Fruit fly (Drosophila melanogaster) whole organism, embryonic: Measurements from ENCODE around the gene Chchd3.

ENCODE experiments used
- Bdp1 ChIP-seq: fragments of 200-800 bp; sonication (Bioruptor generic); optimal IDR thresholded peaks from 3 replicates; lab custom pipeline; 2016; ENCODE audit warnings: missing biosample characterization, missing genetic modification characterization
- CG10147 ChIP-seq: fragments of 200-800 bp; sonication (Bioruptor generic); optimal IDR thresholded peaks from 2 replicates; lab custom pipeline; 2019; ENCODE audit warnings: missing biosample characterization, mild to moderate bottlenecking, missing genetic modification characterization, moderate library complexity
- CG10959 ChIP-seq: fragments of 200-800 bp; sonication (Bioruptor generic); IDR thresholded peaks from 2 replicates; pipeline ENCODE4 v1.3.6; 2022; ENCODE audit warnings: missing biosample characterization, missing genetic modification characterization
- CG13624 ChIP-seq: fragments of 200-800 bp; sonication (Bioruptor generic); optimal IDR thresholded peaks from 2 replicates; lab custom pipeline; 2016; ENCODE audit warnings: missing biosample characterization, missing genetic modification characterization
- CG13894 ChIP-seq: fragments of 200-800 bp; sonication (Bioruptor generic); optimal IDR thresholded peaks from 3 replicates; lab custom pipeline; 2018; ENCODE audit warnings: missing biosample characterization, mild to moderate bottlenecking, missing genetic modification characterization, moderate library complexity
- CG14050 ChIP-seq: fragments of 200-800 bp; sonication (Bioruptor generic); IDR thresholded peaks from 3 replicates; pipeline ENCODE4 v1.3.6; 2022; ENCODE audit warnings: missing biosample characterization, missing genetic modification characterization
- CG14860 ChIP-seq: fragments of 200-800 bp; sonication (Bioruptor generic); IDR thresholded peaks from 3 replicates; pipeline ENCODE4 v1.3.6; 2022; ENCODE audit warnings: missing biosample characterization, missing genetic modification characterization; ENCODE audit not compliant: partially characterized antibody
- CG16815 ChIP-seq: fragments of 200-800 bp; sonication (Bioruptor generic); optimal IDR thresholded peaks from 3 replicates; lab custom pipeline; 2017; ENCODE audit warnings: missing biosample characterization, mild to moderate bottlenecking, missing genetic modification characterization
- CG30403 ChIP-seq: fragments of 200-800 bp; sonication (Bioruptor generic); optimal IDR thresholded peaks from 3 replicates; lab custom pipeline; 2016; ENCODE audit warnings: missing biosample characterization, missing genetic modification characterization
- CG34376 ChIP-seq: fragments of 200-800 bp; sonication (Bioruptor generic); optimal IDR thresholded peaks from 2 replicates; lab custom pipeline; 2018; ENCODE audit warnings: missing biosample characterization, mild to moderate bottlenecking, missing genetic modification characterization
- CG3726 ChIP-seq: fragments of 200-800 bp; sonication (Bioruptor generic); IDR thresholded peaks from 3 replicates; pipeline ENCODE4, ENCODE4 v1.3.6; 2022; ENCODE audit warnings: missing biosample characterization, missing genetic modification characterization
- CG6175 ChIP-seq: fragments of 200-800 bp; sonication (Bioruptor generic); IDR thresholded peaks from 3 replicates; pipeline ENCODE4 v1.3.6; 2022; ENCODE audit warnings: missing biosample characterization, missing genetic modification characterization
- CG6854 ChIP-seq: fragments of 200-800 bp; sonication (Bioruptor generic); optimal IDR thresholded peaks from 3 replicates; lab custom pipeline; 2017; ENCODE audit warnings: missing biosample characterization, mild to moderate bottlenecking, missing genetic modification characterization
- CG8089 ChIP-seq: fragments of 200-800 bp; sonication (Bioruptor generic); optimal IDR thresholded peaks from 3 replicates; lab custom pipeline; 2016; ENCODE audit warnings: missing biosample characterization, missing genetic modification characterization
- CG8281 ChIP-seq: fragments of 200-800 bp; sonication (Bioruptor generic); optimal IDR thresholded peaks from 2 replicates; lab custom pipeline; 2018; ENCODE audit warnings: missing biosample characterization, mild to moderate bottlenecking, missing genetic modification characterization, moderate library complexity
- CG8765 ChIP-seq: fragments of 200-800 bp; sonication (Bioruptor generic); IDR thresholded peaks from 2 replicates; pipeline ENCODE4 v1.3.6; 2022; ENCODE audit warnings: missing biosample characterization, missing genetic modification characterization
- CG9727 ChIP-seq: fragments of 200-800 bp; sonication (Bioruptor generic); optimal IDR thresholded peaks from 3 replicates; lab custom pipeline; 2017; ENCODE audit warnings: missing biosample characterization, mild to moderate bottlenecking, missing genetic modification characterization
- CoRest ChIP-seq: fragments of 200-800 bp; sonication (Bioruptor generic); optimal IDR thresholded peaks from 3 replicates; lab custom pipeline; 2018; ENCODE audit warnings: missing biosample characterization, mild to moderate bottlenecking, missing genetic modification characterization, moderate library complexity
- Ets65A ChIP-seq: fragments of 200-800 bp; sonication (Bioruptor generic); peaks from one replicate; lab custom pipeline; 2016; ENCODE audit warnings: missing biosample characterization, missing genetic modification characterization
- HmgZ ChIP-seq: fragments of 200-800 bp; sonication (Bioruptor generic); optimal IDR thresholded peaks from 2 replicates; lab custom pipeline; 2018; ENCODE audit warnings: missing biosample characterization, mild to moderate bottlenecking, missing genetic modification characterization
- Hr3 ChIP-seq: fragments of 200-800 bp; sonication (Bioruptor generic); optimal IDR thresholded peaks from 3 replicates; lab custom pipeline; 2016; ENCODE audit warnings: missing biosample characterization, missing genetic modification characterization
- Lpt ChIP-seq: fragments of >200 bp; optimal IDR thresholded peaks from 2 replicates; lab custom pipeline; 2018; ENCODE audit warnings: missing biosample characterization, missing genetic modification characterization
- MBD-R2 ChIP-seq: fragments of 200-800 bp; sonication (Bioruptor generic); IDR thresholded peaks from 2 replicates; pipeline ENCODE4 v1.3.6; 2022; ENCODE audit warnings: missing biosample characterization, missing genetic modification characterization
- Sox100B ChIP-seq: fragments of 200-800 bp; sonication (Bioruptor generic); optimal IDR thresholded peaks from 3 replicates; lab custom pipeline; 2018; ENCODE audit warnings: missing biosample characterization, mild to moderate bottlenecking, missing genetic modification characterization
- Taf1 ChIP-seq: fragments of 200-800 bp; sonication (Bioruptor generic); IDR thresholded peaks from 2 replicates; pipeline ENCODE4 v1.3.6; 2022; ENCODE audit warnings: missing biosample characterization, missing genetic modification characterization
- ash1 ChIP-seq: fragments of 200-800 bp; sonication (Bioruptor generic); optimal IDR thresholded peaks from 2 replicates; lab custom pipeline; 2018; ENCODE audit warnings: missing biosample characterization, mild to moderate bottlenecking, missing genetic modification characterization
- bab2 ChIP-seq: fragments of 200-800 bp; sonication (Bioruptor generic); optimal IDR thresholded peaks from 2 replicates; lab custom pipeline; 2016; ENCODE audit warnings: missing biosample characterization, missing genetic modification characterization
- chinmo ChIP-seq: fragments of 200-800 bp; sonication (Bioruptor generic); IDR thresholded peaks from 4 replicates; pipeline ENCODE4 v1.3.6; 2022; ENCODE audit warnings: missing biosample characterization, missing genetic modification characterization; ENCODE audit not compliant: partially characterized antibody
- dan ChIP-seq: fragments of 200-800 bp; sonication (Bioruptor generic); IDR thresholded peaks from 2 replicates; pipeline ENCODE4 v1.3.6; 2022; ENCODE audit warnings: missing biosample characterization, missing genetic modification characterization
- dimm ChIP-seq: fragments of 200-800 bp; sonication (Bioruptor generic); IDR thresholded peaks from 2 replicates; pipeline ENCODE4 v1.3.6; 2022; ENCODE audit warnings: missing biosample characterization, missing genetic modification characterization
- dysf ChIP-seq: fragments of 200-800 bp; sonication (Bioruptor generic); IDR thresholded peaks from 3 replicates; pipeline ENCODE4 v1.3.6; 2022; ENCODE audit warnings: missing biosample characterization, missing genetic modification characterization
- fd3F ChIP-seq: fragments of 200-800 bp; sonication (Bioruptor generic); optimal IDR thresholded peaks from 2 replicates; lab custom pipeline; 2018; ENCODE audit warnings: missing biosample characterization, mild to moderate bottlenecking, missing genetic modification characterization, moderate library complexity
- fru ChIP-seq: fragments of >200 bp; optimal IDR thresholded peaks from 2 replicates; lab custom pipeline; 2017
- hbn ChIP-seq: fragments of 200-800 bp; sonication (Bioruptor generic); IDR thresholded peaks from 2 replicates; pipeline ENCODE4 v1.3.6; 2022; ENCODE audit warnings: missing biosample characterization, missing genetic modification characterization; ENCODE audit not compliant: partially characterized antibody
- maf-S ChIP-seq: fragments of 200-800 bp; sonication (Bioruptor generic); optimal IDR thresholded peaks from 2 replicates; lab custom pipeline; 2016; ENCODE audit warnings: missing biosample characterization, missing genetic modification characterization
- nerfin-1 ChIP-seq: fragments of 200-800 bp; sonication (Bioruptor generic); optimal IDR thresholded peaks from 3 replicates; lab custom pipeline; 2019; ENCODE audit warnings: missing biosample characterization, mild to moderate bottlenecking, missing genetic modification characterization, moderate library complexity
- nom ChIP-seq: fragments of 200-800 bp; sonication (Bioruptor generic); optimal IDR thresholded peaks from 2 replicates; lab custom pipeline; 2017; ENCODE audit warnings: missing biosample characterization, missing genetic modification characterization, mild to moderate bottlenecking, moderate library complexity, missing genetic modification reagents
- onecut ChIP-seq: fragments of 200-800 bp; sonication (Bioruptor generic); IDR thresholded peaks from 2 replicates; pipeline ENCODE4 v1.3.6; 2022; ENCODE audit warnings: missing biosample characterization, missing genetic modification characterization
- p53 ChIP-seq: fragments of 200-800 bp; sonication (Bioruptor generic); optimal IDR thresholded peaks from 2 replicates; lab custom pipeline; 2016; ENCODE audit warnings: missing biosample characterization, missing genetic modification characterization
- repo ChIP-seq: fragments of 200-800 bp; sonication (Bioruptor generic); optimal IDR thresholded peaks from 2 replicates; lab custom pipeline; 2016; ENCODE audit warnings: missing biosample characterization, missing genetic modification characterization
- sc ChIP-seq, 3 experiments: fragments of >200 bp in 2 of 3; fragments of 200-800 bp in 1 of 3; sonication (Bioruptor generic) in 1 of 3; optimal IDR thresholded peaks; 2 replicates in 2 of 3; 3 replicates in 1 of 3; lab custom pipeline; 2017; ENCODE audit warnings: mild to moderate bottlenecking in 1 of 3, missing biosample characterization in 1 of 3, missing genetic modification characterization in 1 of 3, missing genetic modification reagents in 1 of 3
- sd ChIP-seq: fragments of 200-800 bp; sonication (Bioruptor generic); optimal IDR thresholded peaks from 3 replicates; lab custom pipeline; 2018; ENCODE audit warnings: missing biosample characterization, mild to moderate bottlenecking, missing genetic modification characterization, moderate library complexity
- sob ChIP-seq: fragments of 200-800 bp; sonication (Bioruptor generic); IDR thresholded peaks from 2 replicates; pipeline ENCODE4 v1.3.6; 2022; ENCODE audit warnings: missing biosample characterization, missing genetic modification characterization
- sug ChIP-seq: fragments of 200-800 bp; optimal IDR thresholded peaks from 2 replicates; lab custom pipeline; 2019; ENCODE audit warnings: missing biosample characterization, mild to moderate bottlenecking, missing genetic modification characterization, moderate library complexity
- tio ChIP-seq: fragments of 200-800 bp; sonication (Bioruptor generic); optimal IDR thresholded peaks from 2 replicates; lab custom pipeline; 2017; ENCODE audit warnings: missing biosample characterization, missing genetic modification characterization, inconsistent platforms
- twi ChIP-seq: fragments of 200-800 bp; optimal IDR thresholded peaks from 2 replicates; lab custom pipeline; 2019; ENCODE audit warnings: missing biosample characterization, mild to moderate bottlenecking, missing genetic modification characterization, moderate library complexity
- vvl ChIP-seq: fragments of 200-800 bp; sonication (Bioruptor generic); IDR thresholded peaks from 2 replicates; pipeline ENCODE4 v1.3.6; 2022; ENCODE audit warnings: missing biosample characterization, missing genetic modification characterization
- wdn ChIP-seq: fragments of 200-800 bp; sonication (Bioruptor generic); IDR thresholded peaks from 2 replicates; pipeline ENCODE4 v1.3.6; 2022; ENCODE audit warnings: missing biosample characterization, missing genetic modification characterization
- yki ChIP-seq: fragments of >200 bp; optimal IDR thresholded peaks from 3 replicates; lab custom pipeline; 2018
- z ChIP-seq: fragments of 200-800 bp; sonication (Bioruptor generic); IDR thresholded peaks from 3 replicates; pipeline ENCODE4 v1.3.6; 2022; ENCODE audit warnings: missing biosample characterization, missing genetic modification characterization

Chchd3 gene

DNA sequence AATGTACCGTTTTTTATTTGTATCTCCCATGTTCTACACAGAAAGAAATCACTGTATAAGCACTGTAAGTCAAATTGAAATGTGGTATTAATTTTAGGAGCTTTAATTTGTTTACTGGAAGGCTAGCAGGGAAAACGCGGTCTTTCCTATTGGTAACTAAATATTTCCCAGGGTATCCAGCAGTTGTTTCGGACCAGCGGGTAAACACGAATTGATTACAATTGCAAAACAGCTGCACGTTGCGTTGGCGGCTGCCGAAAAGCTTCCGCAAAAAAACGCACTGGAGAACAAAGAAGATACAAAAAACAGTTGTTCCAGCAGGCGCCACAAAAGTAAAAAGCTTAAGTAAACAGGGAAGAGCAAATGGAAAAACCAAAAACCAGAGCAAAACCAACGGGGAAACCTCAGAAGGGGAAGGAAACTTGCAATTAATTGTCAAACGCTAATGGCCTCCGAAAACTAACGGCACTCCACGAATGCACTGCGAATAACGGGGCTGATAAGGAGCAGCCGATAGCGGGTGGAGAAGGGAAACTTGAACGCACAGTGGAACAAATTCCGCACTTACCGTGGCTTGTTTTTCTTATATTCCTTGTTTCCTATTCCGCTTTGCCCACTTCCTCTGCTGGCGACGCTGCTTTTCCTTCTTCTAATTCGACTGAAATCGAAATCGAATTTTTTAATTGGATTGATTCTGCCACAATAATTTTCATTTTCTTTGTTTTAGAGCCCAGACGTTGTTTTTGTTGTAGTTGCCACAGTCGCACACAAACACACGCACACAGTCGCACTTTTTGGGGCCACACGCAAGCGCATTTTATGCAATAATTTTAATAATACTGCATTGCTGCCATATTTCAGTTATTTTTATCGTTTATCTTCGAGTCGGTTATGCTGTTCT is 6.3 kb upstream of the Chchd3 start (continued):
- TF ChIP-seq CG6854 (no peak), CG10959 (GFP tag; lab: Robert Waterston, UW) (no peak), MBD-R2 (GFP tag; lab: Robert Waterston, UW) (no peak), CG3726 (GFP tag; lab: Robert Waterston, UW) (no peak), yki (lab: Kevin White, UChicago) (no peak), CoRest (tag; lab: Kevin White, UChicago) (peak; percentile 14), hbn (GFP tag; lab: Robert Waterston, UW) (no peak), repo (GFP tag; lab: Kevin White, UChicago) (no peak), sd (no peak), dysf (no peak), ash1 (GFP tag; lab: Kevin White, UChicago) (no peak), CG6175 (GFP tag; lab: Robert Waterston, UW) (no peak), fru (no peak), CG8281 (tag; lab: Kevin White, UChicago) (no peak), CG10147 (GFP tag; lab: Kevin White, UChicago) (no peak), onecut (GFP tag; lab: Robert Waterston, UW) (no peak), vvl (GFP tag; lab: Robert Waterston, UW) (no peak; the same call in none of the 2 replicates), dimm (0 out of 2 replicates have a peak, but pooled peaks have one; percentile 17), fd3F (GFP tag; lab: Kevin White, UChicago) (peak; percentile 19), nerfin-1 (tag; lab: Kevin White, UChicago) (no peak), Taf1 (GFP tag; lab: Robert Waterston, UW) (no peak), twi (tag; lab: Kevin White, UChicago) (no peak), CG34376 (GFP tag; lab: Kevin White, UChicago) (no peak), CG16815 (no peak), CG13624 (GFP tag; lab: Kevin White, UChicago) (no peak), chinmo (no peak), CG8089 (GFP tag; lab: Kevin White, UChicago) (peak; percentile 31), z (GFP tag; lab: Robert Waterston, UW) (no peak), CG8765 (GFP tag; lab: Robert Waterston, UW) (no peak), sug (tag; lab: Kevin White, UChicago) (peak; percentile 15), p53 (GFP tag; lab: Kevin White, UChicago) (peak; percentile 41), Lpt (no peak), maf-S (no peak), sc (optimal IDR thresholded peaks at IDR 0.05; lab: Kevin White, UChicago) (no peak), sc (GFP tag; optimal IDR thresholded peaks at IDR 0.05; lab: Kevin White, UChicago) (no peak), CG9727 (GFP tag; lab: Kevin White, UChicago) (no peak), wdn (GFP tag; lab: Robert Waterston, UW) (no peak), bab2 (GFP tag; lab: Kevin White, UChicago) (no peak), CG14860 (0 out of 3 replicates have a peak, but pooled peaks have one; percentile 39), CG30403 (GFP tag; lab: Kevin White, UChicago) (no peak), dan (GFP tag; lab: Robert Waterston, UW) (no peak), CG14050 (GFP tag; lab: Robert Waterston, UW) (peak; percentile 38; the same call in 2 of the 3 replicates), CG13894 (tag; lab: Kevin White, UChicago) (no peak), HmgZ (tag; lab: Kevin White, UChicago) (peak; percentile 11), Hr3 (GFP tag; lab: Kevin White, UChicago) (no peak), Bdp1 (GFP tag; lab: Kevin White, UChicago) (peak; percentile 31), Ets65A (GFP tag; lab: Kevin White, UChicago) (peak; percentile 92), nom (GFP tag; lab: Kevin White, UChicago) (no peak), Sox100B (peak; percentile 57), tio (GFP tag; lab: Kevin White, UChicago) (no peak), sob (GFP tag; lab: Robert Waterston, UW) (no peak; the same call in 1 of the 2 replicates)
